Worm (Caenorhabditis elegans): ENCODE measurements around the gene F36H12.10.
"Not testable (repeated sequence)": the region's sequence is repeated elsewhere in the genome, so short reads cannot be mapped to it uniquely, and the experiment has no call there.

ce11 chrIV:5225277-5225822, 29.2 kb downstream of the F36H12.10 start, which contains the start of gene cylc-1:
- TF ChIP-seq lsy-2 (tag; optimal IDR thresholded peaks at IDR 0.05); unc-62 (GFP tag; optimal IDR thresholded peaks at IDR 0.05); snpc-4 (tag; optimal IDR thresholded peaks at IDR 0.05); nhr-237 (tag; optimal IDR thresholded peaks at IDR 0.05); lin-32 (GFP tag; optimal IDR thresholded peaks at IDR 0.05); M03D4.4 (tag; optimal IDR thresholded peaks at IDR 0.05); ceh-39 (tag; optimal IDR thresholded peaks at IDR 0.05); elt-3 (tag; optimal IDR thresholded peaks at IDR 0.05); blmp-1 (tag; optimal IDR thresholded peaks at IDR 0.05); mep-1 (tag; optimal IDR thresholded peaks at IDR 0.05): not testable (repeated sequence)
